Fruit fly (Drosophila melanogaster) whole organism, embryonic: ENCODE data around the gene CG15014.

ENCODE experiments used
- Antp ChIP-seq: fragments of 200-800 bp; sonication (Bioruptor generic); optimal IDR thresholded peaks from 3 replicates; lab custom pipeline; 2016; ENCODE audit warnings: missing biosample characterization, missing genetic modification characterization
- Atf6 ChIP-seq: fragments of 200-800 bp; sonication (Bioruptor generic); IDR thresholded peaks from 2 replicates; pipeline ENCODE4 v1.3.6; 2022; ENCODE audit warnings: missing biosample characterization, missing genetic modification characterization
- C15 ChIP-seq: fragments of 200-800 bp; sonication (Bioruptor generic); IDR thresholded peaks from 3 replicates; pipeline ENCODE4 v1.3.6; 2022; ENCODE audit warnings: missing biosample characterization, missing genetic modification characterization
- CG10209 ChIP-seq: fragments of 200-800 bp; sonication (Bioruptor generic); optimal IDR thresholded peaks from 3 replicates; lab custom pipeline; 2017; ENCODE audit warnings: missing biosample characterization, mild to moderate bottlenecking, missing genetic modification characterization, missing genetic modification reagents
- CG11504 ChIP-seq: fragments of 200-800 bp; sonication (Bioruptor generic); optimal IDR thresholded peaks from 3 replicates; lab custom pipeline; 2019; ENCODE audit warnings: missing biosample characterization, mild to moderate bottlenecking, missing genetic modification characterization, moderate library complexity
- CG13123 ChIP-seq: fragments of 200-800 bp; sonication (Bioruptor generic); optimal IDR thresholded peaks from 2 replicates; lab custom pipeline; 2016; ENCODE audit warnings: missing biosample characterization, missing genetic modification characterization
- CG14965 ChIP-seq: fragments of 200-800 bp; sonication (Bioruptor generic); optimal IDR thresholded peaks from 2 replicates; lab custom pipeline; 2016; ENCODE audit warnings: missing biosample characterization, missing genetic modification characterization, borderline replicate concordance
- CG15601 ChIP-seq: fragments of 200-800 bp; sonication (Bioruptor generic); optimal IDR thresholded peaks from 3 replicates; lab custom pipeline; 2019; ENCODE audit warnings: missing biosample characterization, mild to moderate bottlenecking, missing genetic modification characterization, moderate library complexity
- CG18764 ChIP-seq: fragments of 200-800 bp; sonication (Bioruptor generic); optimal IDR thresholded peaks from 3 replicates; lab custom pipeline; 2016; ENCODE audit warnings: missing biosample characterization, missing genetic modification characterization
- CG2202 ChIP-seq: fragments of 200-800 bp; sonication (Bioruptor generic); optimal IDR thresholded peaks from 2 replicates; lab custom pipeline; 2018; ENCODE audit warnings: missing biosample characterization, mild to moderate bottlenecking, missing genetic modification characterization
- CG2889 ChIP-seq: fragments of 200-800 bp; sonication (Bioruptor generic); IDR thresholded peaks from 3 replicates; pipeline ENCODE4 v1.3.6; 2022; ENCODE audit warnings: missing biosample characterization, missing genetic modification characterization
- CG32767 ChIP-seq: fragments of 200-800 bp; sonication (Bioruptor generic); IDR thresholded peaks from 2 replicates; pipeline ENCODE4 v1.3.6; 2022; ENCODE audit warnings: missing biosample characterization, missing genetic modification characterization
- CG3281 ChIP-seq: fragments of 200-800 bp; sonication (Bioruptor generic); optimal IDR thresholded peaks from 3 replicates; lab custom pipeline; 2017; ENCODE audit warnings: missing biosample characterization, mild to moderate bottlenecking, missing genetic modification characterization
- CG34422 ChIP-seq: fragments of 200-800 bp; sonication (Bioruptor generic); IDR thresholded peaks from 3 replicates; pipeline ENCODE4 v1.3.6; 2022; ENCODE audit warnings: missing biosample characterization, missing genetic modification characterization
- CG5245 ChIP-seq: fragments of 200-800 bp; sonication (Bioruptor generic); optimal IDR thresholded peaks from 3 replicates; lab custom pipeline; 2016; ENCODE audit warnings: missing biosample characterization, missing genetic modification characterization
- CG7372 ChIP-seq: fragments of 200-800 bp; sonication (Bioruptor generic); IDR thresholded peaks from 2 replicates; pipeline ENCODE4 v1.3.6; 2022; ENCODE audit warnings: missing biosample characterization, missing genetic modification characterization
- CG8765 ChIP-seq: fragments of 200-800 bp; sonication (Bioruptor generic); IDR thresholded peaks from 2 replicates; pipeline ENCODE4 v1.3.6; 2022; ENCODE audit warnings: missing biosample characterization, missing genetic modification characterization
- CG8924 ChIP-seq: fragments of 200-800 bp; optimal IDR thresholded peaks from 3 replicates; lab custom pipeline; 2019; ENCODE audit warnings: missing biosample characterization, mild to moderate bottlenecking, missing genetic modification characterization, moderate library complexity
- CG9797 ChIP-seq: fragments of 200-800 bp; sonication (Bioruptor generic); optimal IDR thresholded peaks from 3 replicates; lab custom pipeline; 2018; ENCODE audit warnings: missing biosample characterization, mild to moderate bottlenecking, missing genetic modification characterization
- CHES-1-like ChIP-seq: fragments of 200-800 bp; sonication (Bioruptor generic); optimal IDR thresholded peaks from 2 replicates; lab custom pipeline; 2016; ENCODE audit warnings: missing biosample characterization, missing genetic modification characterization
- Dref ChIP-seq: fragments of 200-800 bp; sonication (Bioruptor generic); IDR thresholded peaks from 2 replicates; pipeline ENCODE4 v1.3.6; 2022; ENCODE audit warnings: missing biosample characterization, missing genetic modification characterization
- Ets97D ChIP-seq: fragments of 200-800 bp; sonication (Bioruptor generic); optimal IDR thresholded peaks from 3 replicates; lab custom pipeline; 2016; ENCODE audit warnings: missing biosample characterization, missing genetic modification characterization
- Hey ChIP-seq: fragments of 200-800 bp; sonication (Bioruptor generic); optimal IDR thresholded peaks from 3 replicates; lab custom pipeline; 2018; ENCODE audit warnings: missing biosample characterization, mild to moderate bottlenecking, missing genetic modification characterization
- Hr3 ChIP-seq: fragments of 200-800 bp; sonication (Bioruptor generic); optimal IDR thresholded peaks from 3 replicates; lab custom pipeline; 2016; ENCODE audit warnings: missing biosample characterization, missing genetic modification characterization
- Hr78 ChIP-seq, 2 experiments: fragments of 200-800 bp in 1 of 2; fragments of >200 bp in 1 of 2; sonication (Bioruptor generic) in 1 of 2; optimal IDR thresholded peaks; 2 replicates each; lab custom pipeline; 2017 to 2019; ENCODE audit warnings: missing biosample characterization in 2 of 2, missing genetic modification characterization in 2 of 2, mild to moderate bottlenecking in 1 of 2, moderate library complexity in 1 of 2
- Jarid2 ChIP-seq: fragments of 200-800 bp; sonication (Bioruptor generic); optimal IDR thresholded peaks from 3 replicates; lab custom pipeline; 2017; ENCODE audit warnings: mild to moderate bottlenecking, missing biosample characterization, missing genetic modification reagents, missing genetic modification characterization
- Lim3 ChIP-seq: fragments of 200-800 bp; sonication (Bioruptor generic); IDR thresholded peaks from 2 replicates; pipeline ENCODE4 v1.3.6; 2022; ENCODE audit warnings: missing biosample characterization, missing genetic modification characterization
- Neu2 ChIP-seq: fragments of 200-800 bp; sonication (Bioruptor generic); optimal IDR thresholded peaks from 3 replicates; lab custom pipeline; 2016; ENCODE audit warnings: missing biosample characterization, missing genetic modification characterization, borderline replicate concordance
- Ssrp ChIP-seq: fragments of 200-800 bp; sonication (Bioruptor generic); optimal IDR thresholded peaks from 2 replicates; lab custom pipeline; 2018; ENCODE audit warnings: missing biosample characterization, mild to moderate bottlenecking, missing genetic modification characterization, moderate library complexity
- Stat92E ChIP-seq, 3 experiments: fragments of >200 bp in 2 of 3; fragments of 200-800 bp in 1 of 3; sonication (Bioruptor generic) in 1 of 3; optimal IDR thresholded peaks; 2 replicates each; lab custom pipeline; 2017 to 2019; ENCODE audit warnings: missing biosample characterization in 3 of 3, missing genetic modification characterization in 3 of 3, mild to moderate bottlenecking in 1 of 3, moderate library complexity in 1 of 3
- ab ChIP-seq: fragments of 200-800 bp; sonication (Bioruptor generic); optimal IDR thresholded peaks from 2 replicates; lab custom pipeline; 2016; ENCODE audit warnings: missing biosample characterization, missing genetic modification characterization
- ase ChIP-seq: fragments of 200-800 bp; sonication (Bioruptor generic); IDR thresholded peaks from 3 replicates; pipeline ENCODE4 v1.3.6; 2022; ENCODE audit warnings: missing biosample characterization, missing genetic modification characterization
- bbx ChIP-seq: fragments of 200-800 bp; sonication (Bioruptor generic); IDR thresholded peaks from 2 replicates; pipeline ENCODE4 v1.3.6; 2022; ENCODE audit warnings: missing biosample characterization, missing genetic modification characterization; ENCODE audit not compliant: partially characterized antibody
- bowl ChIP-seq: fragments of 200-800 bp; sonication (Bioruptor generic); IDR thresholded peaks from 2 replicates; pipeline ENCODE4 v1.3.6; 2022; ENCODE audit warnings: missing biosample characterization, missing genetic modification characterization
- dmrt99B ChIP-seq: fragments of 200-800 bp; sonication (Bioruptor generic); optimal IDR thresholded peaks from 2 replicates; lab custom pipeline; 2018; ENCODE audit warnings: missing biosample characterization, mild to moderate bottlenecking, missing genetic modification characterization, moderate library complexity
- eyg ChIP-seq: fragments of 200-800 bp; sonication (Bioruptor generic); optimal IDR thresholded peaks from 3 replicates; lab custom pipeline; 2016; ENCODE audit warnings: missing biosample characterization, missing genetic modification characterization
- fd3F ChIP-seq: fragments of 200-800 bp; sonication (Bioruptor generic); optimal IDR thresholded peaks from 2 replicates; lab custom pipeline; 2018; ENCODE audit warnings: missing biosample characterization, mild to moderate bottlenecking, missing genetic modification characterization, moderate library complexity
- fd64A ChIP-seq: fragments of 200-800 bp; sonication (Bioruptor generic); optimal IDR thresholded peaks from 3 replicates; lab custom pipeline; 2018; ENCODE audit warnings: missing biosample characterization, mild to moderate bottlenecking, missing genetic modification characterization
- lilli ChIP-seq: fragments of 200-800 bp; sonication (Bioruptor generic); optimal IDR thresholded peaks from 3 replicates; lab custom pipeline; 2016; ENCODE audit warnings: missing biosample characterization, missing genetic modification characterization
- nau ChIP-seq: fragments of 200-800 bp; sonication (Bioruptor generic); optimal IDR thresholded peaks from 3 replicates; lab custom pipeline; 2017; ENCODE audit warnings: missing biosample characterization, mild to moderate bottlenecking, missing genetic modification characterization, missing genetic modification reagents
- nmo ChIP-seq: fragments of 200-800 bp; sonication (Bioruptor generic); optimal IDR thresholded peaks from 2 replicates; lab custom pipeline; 2018; ENCODE audit warnings: missing biosample characterization, mild to moderate bottlenecking, missing genetic modification characterization, moderate library complexity
- nom ChIP-seq: fragments of 200-800 bp; sonication (Bioruptor generic); optimal IDR thresholded peaks from 2 replicates; lab custom pipeline; 2017; ENCODE audit warnings: missing biosample characterization, missing genetic modification characterization, mild to moderate bottlenecking, moderate library complexity, missing genetic modification reagents
- odd ChIP-seq: fragments of 200-800 bp; sonication (Bioruptor generic); optimal IDR thresholded peaks from 2 replicates; lab custom pipeline; 2017; ENCODE audit warnings: missing biosample characterization, mild to moderate bottlenecking, missing genetic modification characterization
- psq ChIP-seq: fragments of 200-800 bp; sonication (Bioruptor generic); optimal IDR thresholded peaks from 2 replicates; lab custom pipeline; 2017; ENCODE audit warnings: missing biosample characterization, missing genetic modification characterization
- pzg ChIP-seq: fragments of 200-800 bp; sonication (Bioruptor generic); optimal IDR thresholded peaks from 3 replicates; lab custom pipeline; 2018; ENCODE audit warnings: missing biosample characterization, mild to moderate bottlenecking, missing genetic modification characterization, moderate library complexity
- sd ChIP-seq: fragments of 200-800 bp; sonication (Bioruptor generic); optimal IDR thresholded peaks from 3 replicates; lab custom pipeline; 2018; ENCODE audit warnings: missing biosample characterization, mild to moderate bottlenecking, missing genetic modification characterization, moderate library complexity
- sisA ChIP-seq: fragments of 200-800 bp; sonication (Bioruptor generic); IDR thresholded peaks from 2 replicates; pipeline ENCODE4 v1.3.6; 2022; ENCODE audit warnings: missing biosample characterization, missing genetic modification characterization
- sqz ChIP-seq: fragments of 200-800 bp; sonication (Bioruptor generic); optimal IDR thresholded peaks from 3 replicates; lab custom pipeline; 2018; ENCODE audit warnings: missing biosample characterization, mild to moderate bottlenecking, missing genetic modification characterization
- stwl ChIP-seq: fragments of 200-800 bp; sonication (Bioruptor generic); optimal IDR thresholded peaks from 3 replicates; lab custom pipeline; 2018; ENCODE audit warnings: missing biosample characterization, mild to moderate bottlenecking, missing genetic modification characterization, moderate library complexity

CG15014 gene

DNA sequence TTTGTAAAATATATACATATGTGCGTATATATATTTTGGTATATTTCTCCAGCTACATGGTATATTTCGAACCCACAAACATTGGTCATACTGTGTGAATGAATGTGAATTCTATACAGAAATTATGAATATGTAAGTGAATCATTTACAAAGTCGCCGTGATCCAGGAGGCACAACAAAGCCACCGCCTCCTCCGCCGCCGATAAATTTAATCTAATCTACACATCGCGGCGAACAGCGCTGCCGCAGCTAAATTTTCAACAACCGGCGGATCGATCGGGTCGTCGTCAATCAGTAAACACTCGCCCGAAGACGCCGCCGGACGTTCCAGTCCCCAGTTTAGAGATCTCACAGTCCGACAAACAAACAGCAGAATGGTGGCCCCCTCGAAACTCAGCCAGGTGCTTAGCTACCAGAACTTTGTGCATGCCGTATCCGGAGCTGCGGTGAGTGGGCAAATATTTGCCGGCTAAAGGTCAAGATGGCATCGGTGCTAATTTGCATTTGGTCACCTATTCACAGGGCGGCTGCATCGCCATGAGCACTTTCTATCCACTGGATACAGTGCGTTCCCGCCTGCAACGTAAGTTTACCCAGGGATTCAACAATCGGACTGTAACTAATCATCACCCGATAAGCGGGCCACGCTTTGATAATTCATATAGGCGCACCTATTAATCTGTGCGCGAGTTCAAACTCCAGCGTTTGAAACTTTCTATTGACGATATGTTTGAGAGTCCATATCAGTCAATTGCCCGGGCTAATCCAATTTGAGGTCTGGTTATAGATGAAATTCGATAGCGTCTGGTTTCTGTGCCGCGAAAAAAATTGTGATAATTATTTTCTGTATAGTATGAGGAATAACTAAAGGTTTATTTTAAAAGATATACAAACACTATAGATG lies 3.1 kb downstream of the CG15014 start, which contains the start of gene PMP34 (continued):
- no peak for TF ChIP-seq CG15601 (tag; lab: Kevin White, UChicago)
- TF ChIP-seq CG7372 (GFP tag; lab: Robert Waterston, UW): no peak
- no peak for TF ChIP-seq sqz (GFP tag; lab: Kevin White, UChicago)
- no peak for TF ChIP-seq dmrt99B (tag; lab: Kevin White, UChicago)
- TF ChIP-seq CG18764 (GFP tag; lab: Kevin White, UChicago): no peak
- no peak for TF ChIP-seq CG14965
- peak; percentile 20 for TF ChIP-seq CHES-1-like (GFP tag; lab: Kevin White, UChicago)
- peak; percentile 69 for TF ChIP-seq stwl (tag; lab: Kevin White, UChicago)
- no peak for TF ChIP-seq Dref (GFP tag; lab: Robert Waterston, UW)
- no peak for TF ChIP-seq ab (GFP tag; lab: Kevin White, UChicago)
- peak; percentile 25 for TF ChIP-seq pzg (GFP tag; lab: Kevin White, UChicago)
- no peak for TF ChIP-seq bbx (GFP tag; lab: Robert Waterston, UW)
- TF ChIP-seq ase (GFP tag; lab: Robert Waterston, UW): no peak
- peak; percentile 40; the same call in 1 of the 3 replicates for TF ChIP-seq CG34422 (GFP tag; lab: Robert Waterston, UW)
- TF ChIP-seq nmo (GFP tag; lab: Kevin White, UChicago): no peak
- TF ChIP-seq Neu2 (GFP tag; lab: Kevin White, UChicago): no peak
- no peak for TF ChIP-seq Ssrp (tag; lab: Kevin White, UChicago)
- TF ChIP-seq bowl: no peak
- no peak for TF ChIP-seq C15
- no peak for TF ChIP-seq Ets97D
- no peak for TF ChIP-seq CG10209 (GFP tag; lab: Kevin White, UChicago)
- TF ChIP-seq CG2889 (GFP tag; lab: Robert Waterston, UW): no peak
- no peak for TF ChIP-seq CG32767
- no peak for TF ChIP-seq nau (GFP tag; lab: Kevin White, UChicago)
- TF ChIP-seq Hr78 (GFP tag; optimal IDR thresholded peaks at IDR 0.05; lab: Kevin White, UChicago): peak in 1 of 2 experiments; percentile 83
- no peak for TF ChIP-seq odd (GFP tag; lab: Kevin White, UChicago)
- TF ChIP-seq CG2202: no peak
- peak; percentile 46 for TF ChIP-seq CG9797 (GFP tag; lab: Kevin White, UChicago)
- no peak for TF ChIP-seq psq (GFP tag; lab: Kevin White, UChicago)
- no peak for TF ChIP-seq nom (GFP tag; lab: Kevin White, UChicago)
- TF ChIP-seq sisA (GFP tag; lab: Robert Waterston, UW): no peak
- no peak for TF ChIP-seq CG3281 (GFP tag; lab: Kevin White, UChicago)
- TF ChIP-seq lilli: no peak
- no peak for TF ChIP-seq Hey (tag; lab: Kevin White, UChicago)
- no peak for TF ChIP-seq Stat92E (GFP tag; optimal IDR thresholded peaks at IDR 0.05; lab: Kevin White, UChicago)
- TF ChIP-seq CG11504 (tag; lab: Kevin White, UChicago): no peak
- no peak for TF ChIP-seq eyg (GFP tag; lab: Kevin White, UChicago)
- TF ChIP-seq fd3F (GFP tag; lab: Kevin White, UChicago): no peak
- TF ChIP-seq CG8765: no peak
- no peak for TF ChIP-seq CG5245 (GFP tag; lab: Kevin White, UChicago)
- TF ChIP-seq sd (tag; lab: Kevin White, UChicago): no peak
- TF ChIP-seq Hr3: no peak
- no peak for TF ChIP-seq Atf6 (GFP tag; lab: Robert Waterston, UW)
- TF ChIP-seq fd64A (GFP tag; lab: Kevin White, UChicago): no peak
- TF ChIP-seq CG8924: no peak
- TF ChIP-seq Antp (GFP tag; lab: Kevin White, UChicago): no peak
- peak; percentile 31 for TF ChIP-seq Jarid2 (GFP tag; lab: Kevin White, UChicago)
- TF ChIP-seq CG13123 (GFP tag; lab: Kevin White, UChicago): no peak
- no peak for TF ChIP-seq Lim3 (GFP tag; lab: Robert Waterston, UW)
